Fruit fly (Drosophila melanogaster): ENCODE measurements around the gene Ets65A.

DNA sequence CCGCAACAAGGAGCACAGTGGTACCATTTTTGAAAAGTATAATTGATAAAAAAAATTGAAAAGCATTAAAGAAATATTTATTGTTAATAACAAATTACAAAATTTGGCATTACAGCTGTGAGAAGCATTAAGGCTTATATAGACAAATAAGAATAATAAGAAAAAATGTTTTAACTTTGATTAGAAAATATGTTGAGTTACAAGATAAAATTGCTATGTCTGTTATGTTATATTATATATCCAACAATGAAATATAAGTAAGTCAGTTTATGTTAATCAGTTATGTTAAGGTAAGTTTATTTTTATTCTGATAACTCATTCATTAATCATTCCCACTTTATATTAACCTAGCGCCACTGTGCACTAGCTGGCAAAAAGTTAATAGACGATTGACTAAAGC, 62.4 kb downstream of the Ets65A start:
- no peak for TF ChIP-seq woc (GFP tag; optimal IDR thresholded peaks at IDR 0.05)
- TF ChIP-seq Hr78 (GFP tag; optimal IDR thresholded peaks at IDR 0.05), result no peak
- TF ChIP-seq OdsH (GFP tag; optimal IDR thresholded peaks at IDR 0.05), result no peak
- no peak for TF ChIP-seq pan (optimal IDR thresholded peaks at IDR 0.05)
- TF ChIP-seq usp (GFP tag; optimal IDR thresholded peaks at IDR 0.05), result no peak
- no peak for TF ChIP-seq psq (GFP tag; optimal IDR thresholded peaks at IDR 0.05)
- TF ChIP-seq Myc (optimal IDR thresholded peaks at IDR 0.05), result no peak
